Worm (Caenorhabditis elegans) whole organism, mixed stage, embryonic: ENCODE measurements around the gene pph-5.

ENCODE experiments used
- M03D4.4 ChIP-seq: sonication (generic microtip); optimal IDR thresholded peaks from 2 replicates; lab custom pipeline; 2017; ENCODE audit warnings: mild to moderate bottlenecking, missing genetic modification characterization, missing compliant biosample characterization
- bed-3 ChIP-seq: fragments of 200-800 bp; sonication (Bioruptor generic); optimal IDR thresholded peaks from 3 replicates; lab custom pipeline; 2018; ENCODE audit warnings: mild to moderate bottlenecking, missing genetic modification characterization, moderate library complexity, missing compliant biosample characterization
- blmp-1 ChIP-seq: fragments of 150-350 bp; optimal IDR thresholded peaks from 2 replicates; lab custom pipeline; 2014; ENCODE audit warnings: missing biosample characterization, missing genetic modification characterization
- ceh-43 ChIP-seq: fragments of 200-800 bp; sonication (Bioruptor generic); optimal IDR thresholded peaks from 2 replicates; lab custom pipeline; 2018; ENCODE audit warnings: mild to moderate bottlenecking, missing genetic modification characterization, moderate library complexity, missing compliant biosample characterization
- ceh-83 ChIP-seq: fragments of 200-800 bp; sonication (Bioruptor generic); optimal IDR thresholded peaks from 2 replicates; lab custom pipeline; 2018; ENCODE audit warnings: mild to moderate bottlenecking, missing genetic modification characterization, missing compliant biosample characterization
- ces-1 ChIP-seq: fragments of 150-350 bp; optimal IDR thresholded peaks from 2 replicates; lab custom pipeline; 2014; ENCODE audit warnings: missing biosample characterization, missing genetic modification reagents, missing genetic modification characterization
- drap-1 ChIP-seq: fragments of 200-800 bp; sonication (Bioruptor generic); optimal IDR thresholded peaks from 3 replicates; lab custom pipeline; 2018; ENCODE audit warnings: mild to moderate bottlenecking, missing genetic modification characterization, missing compliant biosample characterization
- elt-1 ChIP-seq: sonication (generic microtip); optimal IDR thresholded peaks from 2 replicates; lab custom pipeline; 2017; ENCODE audit warnings: missing genetic modification characterization, mild to moderate bottlenecking, missing compliant biosample characterization, antibody characterized with exemption, moderate library complexity, borderline replicate concordance; ENCODE audit not compliant: insufficient read depth
- elt-3 ChIP-seq: fragments of 150-350 bp; optimal IDR thresholded peaks from 2 replicates; lab custom pipeline; 2014; ENCODE audit warnings: missing biosample characterization, missing genetic modification characterization
- flh-1 ChIP-seq: fragments of 200-800 bp; sonication (Bioruptor generic); optimal IDR thresholded peaks from 2 replicates; lab custom pipeline; 2018; ENCODE audit warnings: mild to moderate bottlenecking, missing genetic modification characterization, moderate library complexity, missing compliant biosample characterization
- ham-2 ChIP-seq: fragments of 200-800 bp; sonication (Bioruptor generic); optimal IDR thresholded peaks from 2 replicates; lab custom pipeline; 2018; ENCODE audit warnings: mild to moderate bottlenecking, missing genetic modification characterization, missing compliant biosample characterization
- hlh-1 ChIP-seq: fragments of 150-350 bp; optimal IDR thresholded peaks from 2 replicates; lab custom pipeline; 2014; ENCODE audit warnings: missing biosample characterization, missing genetic modification reagents, missing genetic modification characterization
- lin-32 ChIP-seq: fragments of 200-800 bp; sonication (Bioruptor generic); optimal IDR thresholded peaks from 2 replicates; lab custom pipeline; 2018; ENCODE audit warnings: mild to moderate bottlenecking, missing genetic modification characterization, missing compliant biosample characterization
- lsy-2 ChIP-seq: fragments of 150-350 bp; optimal IDR thresholded peaks from 2 replicates; lab custom pipeline; 2014; ENCODE audit warnings: missing biosample characterization, missing genetic modification characterization
- mep-1 ChIP-seq: fragments of 150-350 bp; optimal IDR thresholded peaks from 2 replicates; lab custom pipeline; 2017; ENCODE audit warnings: missing biosample characterization, missing genetic modification reagents, missing genetic modification characterization, inconsistent platforms
- mls-2 ChIP-seq: sonication (generic microtip); optimal IDR thresholded peaks from 2 replicates; lab custom pipeline; 2016; ENCODE audit warnings: mild to moderate bottlenecking, missing genetic modification characterization, moderate library complexity, missing compliant biosample characterization
- nhr-12 ChIP-seq: fragments of 150-350 bp; optimal IDR thresholded peaks from 2 replicates; lab custom pipeline; 2014; ENCODE audit warnings: missing biosample characterization, missing genetic modification characterization
- nhr-237 ChIP-seq: fragments of 150-350 bp; optimal IDR thresholded peaks from 2 replicates; lab custom pipeline; 2014; ENCODE audit warnings: missing biosample characterization, missing genetic modification characterization
- nhr-28 ChIP-seq: fragments of 150-350 bp; optimal IDR thresholded peaks from 2 replicates; lab custom pipeline; 2014; ENCODE audit warnings: missing biosample characterization, missing genetic modification characterization
- nhr-76 ChIP-seq: sonication (generic microtip); optimal IDR thresholded peaks from 2 replicates; lab custom pipeline; 2017; ENCODE audit warnings: missing biosample characterization, missing genetic modification characterization
- pha-4 ChIP-seq: fragments of 150-350 bp; optimal IDR thresholded peaks from 2 replicates; lab custom pipeline; 2018; ENCODE audit warnings: missing biosample characterization, missing genetic modification reagents, missing genetic modification characterization
- sem-2 ChIP-seq: fragments of 200-800 bp; sonication (Bioruptor generic); optimal IDR thresholded peaks from 2 replicates; lab custom pipeline; 2018; ENCODE audit warnings: mild to moderate bottlenecking, missing genetic modification characterization, missing compliant biosample characterization
- snpc-4 ChIP-seq: fragments of 150-350 bp; optimal IDR thresholded peaks from 2 replicates; lab custom pipeline; 2014; ENCODE audit warnings: missing biosample characterization, missing genetic modification characterization
- sptf-1 ChIP-seq: sonication (generic microtip); optimal IDR thresholded peaks from 2 replicates; lab custom pipeline; 2017; ENCODE audit warnings: mild to moderate bottlenecking, missing genetic modification characterization, moderate library complexity, missing compliant biosample characterization
- tbx-8 ChIP-seq: fragments of 200-800 bp; sonication (Bioruptor generic); optimal IDR thresholded peaks from 2 replicates; lab custom pipeline; 2018; ENCODE audit warnings: mild to moderate bottlenecking, missing genetic modification characterization, moderate library complexity, missing compliant biosample characterization
- unc-120 ChIP-seq: sonication (generic microtip); optimal IDR thresholded peaks from 2 replicates; lab custom pipeline; 2017; ENCODE audit warnings: missing genetic modification characterization, missing compliant biosample characterization; ENCODE audit not compliant: poor library complexity, severe bottlenecking
- unc-39 ChIP-seq: fragments of 150-350 bp; optimal IDR thresholded peaks from 2 replicates; lab custom pipeline; 2014; ENCODE audit warnings: missing biosample characterization, missing genetic modification characterization
- unc-62 ChIP-seq: fragments of 150-350 bp; optimal IDR thresholded peaks from 2 replicates; lab custom pipeline; 2014; ENCODE audit warnings: missing biosample characterization, missing genetic modification reagents, missing genetic modification characterization
- zip-8 ChIP-seq: fragments of 150-350 bp; optimal IDR thresholded peaks from 2 replicates; lab custom pipeline; 2014; ENCODE audit warnings: missing biosample characterization, missing genetic modification characterization
- ztf-11 ChIP-seq: fragments of 150-350 bp; optimal IDR thresholded peaks from 2 replicates; lab custom pipeline; 2014; ENCODE audit warnings: missing biosample characterization, missing genetic modification characterization

pph-5 gene

ce11 chrV:19217104-19217503 lies 26.8 kb downstream of the pph-5 start, which contains the start of gene srr-2:
TSS of gene srr-2 (minus strand) at chrV:19217176.
- TF ChIP-seq lsy-2 (tag; lab: Kevin White, UChicago) (no peak), mls-2 (tag; lab: Kevin White, UChicago) (no peak), snpc-4 (tag; lab: Kevin White, UChicago) (no peak), flh-1 (no peak), nhr-28 (tag; lab: Kevin White, UChicago) (no peak), sem-2 (GFP tag; lab: Kevin White, UChicago) (no peak), ceh-83 (GFP tag; lab: Kevin White, UChicago) (no peak), pha-4 (no peak), sptf-1 (tag; lab: Kevin White, UChicago) (no peak), M03D4.4 (tag; lab: Kevin White, UChicago) (no peak), mep-1 (no peak), nhr-76 (tag; lab: Kevin White, UChicago) (no peak), elt-1 (no peak), bed-3 (no peak)

- TF ChIP-seq M03D4.4 (tag; lab: Kevin White, UChicago), result no peak
- TF ChIP-seq ces-1 (GFP tag; lab: Kevin White, UChicago), result no peak
- no peak for TF ChIP-seq lsy-2 (tag; lab: Kevin White, UChicago)
- TF ChIP-seq blmp-1 (tag; lab: Kevin White, UChicago), result no peak
- TF ChIP-seq ztf-11 (tag; lab: Kevin White, UChicago), result no peak
- TF ChIP-seq bed-3, result no peak
- TF ChIP-seq nhr-76 (tag; lab: Kevin White, UChicago), result no peak
- no peak for TF ChIP-seq zip-8
- no peak for TF ChIP-seq nhr-12
- TF ChIP-seq nhr-237, result no peak
- TF ChIP-seq drap-1 (GFP tag; lab: Kevin White, UChicago), result no peak
- TF ChIP-seq flh-1, result no peak
- TF ChIP-seq ceh-83 (GFP tag; lab: Kevin White, UChicago), result no peak
Measured at ce11 chrV:19217675-19218074, 27.3 kb downstream of the pph-5 start, which contains the start of gene oac-49. TSS of gene oac-49 (plus strand) at chrV:19217975.

ce11 chrV:19230413-19230812 lies 40.1 kb downstream of the pph-5 start, which contains the start of gene sqst-3:
TSS of gene sqst-3 (plus strand) at chrV:19230782.
- no peak for TF ChIP-seq unc-120 (tag; lab: Kevin White, UChicago)
- TF ChIP-seq lin-32, result no peak
- TF ChIP-seq M03D4.4 (tag; lab: Kevin White, UChicago), result no peak
- no peak for TF ChIP-seq elt-1
- TF ChIP-seq unc-62, result no peak
- TF ChIP-seq sem-2 (GFP tag; lab: Kevin White, UChicago), result no peak
- TF ChIP-seq ztf-11 (tag; lab: Kevin White, UChicago), result no peak
- no peak for TF ChIP-seq ceh-83 (GFP tag; lab: Kevin White, UChicago)
- TF ChIP-seq unc-39 (tag; lab: Kevin White, UChicago), result no peak
- TF ChIP-seq ces-1 (GFP tag; lab: Kevin White, UChicago), result no peak
- TF ChIP-seq ceh-43, result no peak
- TF ChIP-seq hlh-1, result no peak

ce11 chrV:19231167-19231566 lies 40.8 kb downstream of the pph-5 start:
- TF ChIP-seq lsy-2 (tag; lab: Kevin White, UChicago), result no peak
- no peak for TF ChIP-seq ztf-11 (tag; lab: Kevin White, UChicago)
- TF ChIP-seq ceh-83 (GFP tag; lab: Kevin White, UChicago), result no peak
- TF ChIP-seq drap-1 (GFP tag; lab: Kevin White, UChicago), result no peak
- TF ChIP-seq nhr-237, result no peak
- TF ChIP-seq nhr-28 (tag; lab: Kevin White, UChicago), result no peak
- TF ChIP-seq pha-4, result no peak
- peak; percentile 3 for TF ChIP-seq unc-39 (tag; lab: Kevin White, UChicago)
- TF ChIP-seq ces-1 (GFP tag; lab: Kevin White, UChicago), result no peak
- TF ChIP-seq sem-2 (GFP tag; lab: Kevin White, UChicago), result no peak
- TF ChIP-seq nhr-12, result no peak
- TF ChIP-seq elt-1, result no peak
- no peak for TF ChIP-seq elt-3 (tag; lab: Kevin White, UChicago)
- peak; percentile 51 for TF ChIP-seq ham-2 (GFP tag; lab: Kevin White, UChicago)

ce11 chrV:19233469-19233868 lies 43.1 kb downstream of the pph-5 start, which contains the start of gene fbxb-116:
TSS of gene fbxb-116 (plus strand) at chrV:19233769.
- no peak for TF ChIP-seq ham-2 (GFP tag; lab: Kevin White, UChicago)
- TF ChIP-seq sem-2 (GFP tag; lab: Kevin White, UChicago), result no peak
- no peak for TF ChIP-seq unc-62
- TF ChIP-seq M03D4.4 (tag; lab: Kevin White, UChicago), result no peak
- TF ChIP-seq nhr-237, result no peak
- TF ChIP-seq nhr-76 (tag; lab: Kevin White, UChicago), result no peak
- TF ChIP-seq lsy-2 (tag; lab: Kevin White, UChicago), result no peak
- no peak for TF ChIP-seq flh-1
- no peak for TF ChIP-seq drap-1 (GFP tag; lab: Kevin White, UChicago)
- no peak for TF ChIP-seq blmp-1 (tag; lab: Kevin White, UChicago)
- no peak for TF ChIP-seq unc-39 (tag; lab: Kevin White, UChicago)
- TF ChIP-seq zip-8, result no peak
- no peak for TF ChIP-seq bed-3
- TF ChIP-seq sptf-1 (tag; lab: Kevin White, UChicago), result no peak
- no peak for TF ChIP-seq mep-1
- no peak for TF ChIP-seq ces-1 (GFP tag; lab: Kevin White, UChicago)
- TF ChIP-seq ztf-11 (tag; lab: Kevin White, UChicago), result no peak
- no peak for TF ChIP-seq lin-32
- TF ChIP-seq tbx-8 (GFP tag; lab: Kevin White, UChicago), result no peak
- TF ChIP-seq ceh-43, result no peak
